Worm (Caenorhabditis elegans): ENCODE results near the gene str-138.

str-138 gene

DNA sequence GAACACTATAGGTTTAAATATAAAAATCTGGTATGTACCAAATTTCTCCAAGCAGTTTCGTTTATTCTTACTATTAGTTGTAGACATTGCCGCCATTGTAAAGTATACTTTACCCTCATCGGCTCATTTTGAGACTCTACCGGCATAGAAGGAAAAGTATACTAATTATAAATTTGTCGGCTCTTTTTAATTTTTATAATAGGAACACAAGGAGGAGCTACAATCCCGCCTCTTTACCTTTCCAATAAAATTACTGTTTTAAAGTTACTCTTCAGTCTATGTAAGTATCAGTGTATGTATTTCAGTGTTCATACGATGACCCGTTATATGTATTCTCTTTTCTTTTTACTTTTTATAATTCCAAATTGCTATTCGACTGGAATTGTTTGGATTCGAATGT is 40.8 kb downstream of the str-138 start, which contains the start of gene sdz-23:
Gene sdz-23, plus strand, starts transcription at position 301 of the 400 bp plus-strand sequence.
- TF ChIP-seq dpff-1 (tag; optimal IDR thresholded peaks at IDR 0.05) (no peak), Y95B8A.8 (GFP tag; IDR thresholded peaks at IDR 0.05) (no peak), F52B5.7 (tag; optimal IDR thresholded peaks at IDR 0.05) (no peak), lin-26 (GFP tag; IDR thresholded peaks at IDR 0.05) (no peak), ztf-22 (GFP tag; optimal IDR thresholded peaks at IDR 0.05) (no peak), chd-7 (tag; optimal IDR thresholded peaks at IDR 0.05) (no peak), ZK185.1 (tag; optimal IDR thresholded peaks at IDR 0.05; ENCODE audit: poor library complexity, severe bottlenecking) (no peak), F22D6.2 (tag; optimal IDR thresholded peaks at IDR 0.05) (no peak), snpc-1.1 (tag; optimal IDR thresholded peaks at IDR 0.05; ENCODE audit: insufficient read depth) (no peak), akir-1 (GFP tag; optimal IDR thresholded peaks at IDR 0.05) (no peak), Y56A3A.18 (GFP tag; IDR thresholded peaks at IDR 0.05) (no peak), mes-4 (tag; optimal IDR thresholded peaks at IDR 0.05) (no peak)

DNA sequence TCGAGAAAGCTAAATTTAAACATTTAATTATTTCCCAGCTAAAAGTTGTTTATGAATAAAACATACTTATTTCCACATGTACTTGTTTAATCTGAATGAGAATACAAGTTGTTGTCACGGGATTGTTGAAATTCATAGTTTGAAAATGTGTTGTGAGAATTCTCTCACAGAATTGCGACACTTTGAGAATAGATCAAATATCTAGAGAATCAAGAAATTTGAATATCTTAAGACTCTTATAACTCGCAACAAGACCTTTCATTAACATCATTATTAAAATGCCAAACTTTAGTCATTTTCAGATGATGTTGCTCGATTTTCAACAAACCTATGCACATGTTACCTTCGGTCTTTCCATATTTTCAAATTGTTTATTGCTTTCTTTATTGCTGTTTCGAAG is 44.5 kb downstream of the str-138 start, which contains the start of gene str-90:
Gene str-90, plus strand, starts transcription at position 301 of the 400 bp plus-strand sequence.
- TF ChIP-seq rpc-1 (optimal IDR thresholded peaks at IDR 0.05) (no peak), rpc-1 (tag; optimal IDR thresholded peaks at IDR 0.05) (no peak), xnd-1 (tag; optimal IDR thresholded peaks at IDR 0.05) (no peak), cebp-1 (GFP tag; IDR thresholded peaks at IDR 0.05) (no peak), cebp-1 (tag; optimal IDR thresholded peaks at IDR 0.05) (no peak), ztf-28 (GFP tag; IDR thresholded peaks at IDR 0.05) (no peak)

DNA sequence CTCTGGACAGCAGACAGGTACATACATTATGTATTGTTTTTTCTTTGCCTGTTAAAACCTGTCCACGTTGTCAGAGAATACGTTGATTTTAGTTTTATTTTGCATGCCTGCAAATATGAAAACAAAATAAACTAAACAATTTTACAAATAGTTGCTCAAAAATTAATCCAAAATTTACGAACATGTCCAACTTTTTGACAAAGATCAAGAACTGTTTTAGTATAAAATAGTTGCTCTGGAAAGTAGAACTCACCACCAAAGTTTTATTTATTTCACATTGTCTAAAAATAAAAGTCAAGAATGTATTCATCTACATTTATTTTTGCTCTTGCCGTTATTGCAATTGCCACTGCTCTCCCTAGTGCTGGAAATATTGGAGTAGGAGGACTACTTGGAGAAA is 46.0 kb downstream of the str-138 start, which contains the start of gene srlf-16:
Gene srlf-16, plus strand, starts transcription at position 301 of the 400 bp plus-strand sequence.
- TF ChIP-seq madf-8 (GFP tag; conservative IDR thresholded peaks at IDR 0.05) (no peak), akir-1 (GFP tag; optimal IDR thresholded peaks at IDR 0.05) (no peak), athp-1 (tag; optimal IDR thresholded peaks at IDR 0.05) (no peak), bed-2 (GFP tag; IDR thresholded peaks at IDR 0.05) (no peak), pbrm-1 (GFP tag; IDR thresholded peaks at IDR 0.05) (no peak), lin-40 (tag; optimal IDR thresholded peaks at IDR 0.05) (no peak), F52B5.7 (tag; optimal IDR thresholded peaks at IDR 0.05) (no peak), B0019.2 (GFP tag; conservative IDR thresholded peaks at IDR 0.05) (no peak), ekl-4 (GFP tag; IDR thresholded peaks at IDR 0.05) (no peak), hlh-26 (GFP tag; conservative IDR thresholded peaks at IDR 0.05) (no peak), F22D6.2 (tag; optimal IDR thresholded peaks at IDR 0.05) (no peak), fkh-3 (tag; optimal IDR thresholded peaks at IDR 0.05) (no peak), cebp-2 (GFP tag; IDR thresholded peaks at IDR 0.05) (no peak), lsl-1 (GFP tag; optimal IDR thresholded peaks at IDR 0.05) (no peak), pha-4 (tag; optimal IDR thresholded peaks at IDR 0.05) (no peak), Y95B8A.8 (GFP tag; IDR thresholded peaks at IDR 0.05) (no peak), lin-35 (GFP tag; optimal IDR thresholded peaks at IDR 0.05) (no peak), mxl-1 (tag; optimal IDR thresholded peaks at IDR 0.05) (no peak), ets-4 (GFP tag; optimal IDR thresholded peaks at IDR 0.05) (no peak)

DNA sequence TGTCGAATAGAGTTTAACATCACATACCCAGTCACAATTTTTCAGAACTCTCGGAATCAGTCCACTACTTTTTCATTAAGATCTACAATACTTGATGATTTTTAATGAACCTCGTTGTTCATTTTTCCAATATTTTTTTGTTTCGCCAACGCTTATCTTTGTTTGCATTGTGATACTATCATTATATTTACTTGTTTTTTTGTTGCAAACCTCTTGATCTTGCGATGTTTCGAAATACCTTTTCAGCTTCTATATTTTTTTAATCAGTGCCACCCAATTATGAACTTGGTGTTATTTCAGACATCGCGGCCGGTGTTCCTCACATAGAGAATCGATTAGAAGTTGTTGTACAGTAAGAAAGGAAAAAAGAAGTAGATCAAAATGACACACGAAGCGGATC is 50.2 kb downstream of the str-138 start, which contains the start of gene myo-5:
Gene myo-5, plus strand, starts transcription at position 301 of the 400 bp plus-strand sequence.
- TF ChIP-seq snpc-4 (GFP tag; optimal IDR thresholded peaks at IDR 0.05), result no peak
- no peak for TF ChIP-seq snpc-4 (tag; optimal IDR thresholded peaks at IDR 0.05)
- TF ChIP-seq zfh-2 (GFP tag; conservative IDR thresholded peaks at IDR 0.05), result no peak
- TF ChIP-seq F37B4.10 (GFP tag; IDR thresholded peaks at IDR 0.05), result no peak
- no peak for TF ChIP-seq die-1 (tag; optimal IDR thresholded peaks at IDR 0.05)
- TF ChIP-seq hrde-1 (tag; optimal IDR thresholded peaks at IDR 0.05; ENCODE audit: borderline replicate concordance), result no peak
- no peak for TF ChIP-seq him-1 (tag; optimal IDR thresholded peaks at IDR 0.05)
- no peak for TF ChIP-seq ccch-3 (GFP tag; optimal IDR thresholded peaks at IDR 0.05)
- no peak for TF ChIP-seq Y56A3A.18 (GFP tag; IDR thresholded peaks at IDR 0.05)
- no peak for TF ChIP-seq K12H6.12 (tag; optimal IDR thresholded peaks at IDR 0.05)
- no peak for TF ChIP-seq let-607 (tag; optimal IDR thresholded peaks at IDR 0.05)
- no peak for TF ChIP-seq unc-62 (GFP tag; optimal IDR thresholded peaks at IDR 0.05)
- no peak for TF ChIP-seq pha-4 (tag; optimal IDR thresholded peaks at IDR 0.05)

Measured in whole organism, young adult.